Fruit fly (Drosophila melanogaster) whole organism, wandering third instar larva: Measurements from ENCODE around the gene Samuel.
A peak's percentile ranks its signal among the peaks of the same experiment; 100 is the strongest.

Experiments used
- Abd-B ChIP-seq: fragments of >200 bp; optimal IDR thresholded peaks from 2 replicates; lab custom pipeline; 2017; ENCODE audit warnings: missing biosample characterization, missing genetic modification characterization
- CG9705 ChIP-seq: fragments of 200-800 bp; sonication (Bioruptor generic); optimal IDR thresholded peaks from 2 replicates; lab custom pipeline; 2018; ENCODE audit warnings: missing biosample characterization, mild to moderate bottlenecking, missing genetic modification characterization
- CrebA ChIP-seq: fragments of 200-800 bp; sonication (Bioruptor generic); optimal IDR thresholded peaks from 2 replicates; lab custom pipeline; 2016; ENCODE audit warnings: missing biosample characterization, mild to moderate bottlenecking, missing genetic modification characterization, borderline replicate concordance
- Dfd ChIP-seq: fragments of >200 bp; optimal IDR thresholded peaks from 2 replicates; lab custom pipeline; 2017; ENCODE audit warnings: missing biosample characterization, missing genetic modification characterization
- GATAd ChIP-seq: sonication (Bioruptor generic); optimal IDR thresholded peaks from 2 replicates; lab custom pipeline; 2016; ENCODE audit warnings: missing biosample characterization, missing genetic modification characterization
- HLH106 ChIP-seq: fragments of 200-800 bp; optimal IDR thresholded peaks from 3 replicates; lab custom pipeline; 2019; ENCODE audit warnings: missing biosample characterization, mild to moderate bottlenecking, missing genetic modification characterization, moderate library complexity
- Hnf4 ChIP-seq: fragments of 200-800 bp; sonication (Bioruptor generic); optimal IDR thresholded peaks from 2 replicates; lab custom pipeline; 2016; ENCODE audit warnings: missing biosample characterization, mild to moderate bottlenecking, missing genetic modification characterization
- Hr78 ChIP-seq: fragments of >200 bp; optimal IDR thresholded peaks from 2 replicates; lab custom pipeline; 2017; ENCODE audit warnings: missing biosample characterization, missing genetic modification characterization
- Hr83 ChIP-seq: fragments of 200-300 bp; sonication (Bioruptor generic); optimal IDR thresholded peaks from 2 replicates; lab custom pipeline; 2016; ENCODE audit warnings: missing biosample characterization, mild to moderate bottlenecking, missing genetic modification characterization, moderate library complexity; ENCODE audit not compliant: poor library complexity, severe bottlenecking
- Mio ChIP-seq: sonication (Bioruptor generic); optimal IDR thresholded peaks from 2 replicates; lab custom pipeline; 2016; ENCODE audit warnings: missing biosample characterization, missing genetic modification characterization
- Myc ChIP-seq: fragments of >200 bp; optimal IDR thresholded peaks from 2 replicates; lab custom pipeline; 2017
- OdsH ChIP-seq: fragments of 200-800 bp; sonication (Bioruptor generic); optimal IDR thresholded peaks from 2 replicates; lab custom pipeline; 2016; ENCODE audit warnings: missing biosample characterization, mild to moderate bottlenecking, missing genetic modification characterization
- Vsx2 ChIP-seq: fragments of 200-300, 225-300 bp; sonication (Bioruptor generic); optimal IDR thresholded peaks from 2 replicates; lab custom pipeline; 2018; ENCODE audit warnings: missing biosample characterization, missing genetic modification characterization; ENCODE audit not compliant: partially characterized antibody
- br ChIP-seq: fragments of 200-800 bp; sonication (Bioruptor generic); optimal IDR thresholded peaks from 2 replicates; lab custom pipeline; 2016; ENCODE audit warnings: missing biosample characterization, missing genetic modification characterization
- dl ChIP-seq, 2 experiments: fragments of 175-275, 200-275 bp in 1 of 2; fragments of 200-275 bp in 1 of 2; sonication (Bioruptor generic); optimal IDR thresholded peaks; lab custom pipeline; 2018; ENCODE audit warnings: mild to moderate bottlenecking in 2 of 2, missing biosample characterization in 2 of 2, missing genetic modification characterization in 2 of 2, moderate library complexity in 2 of 2; ENCODE audit not compliant: partially characterized antibody in 2 of 2, insufficient read depth in 1 of 2
- dmrt93B ChIP-seq: fragments of 200-800 bp; sonication (Bioruptor generic); optimal IDR thresholded peaks from 2 replicates; lab custom pipeline; 2018; ENCODE audit warnings: missing biosample characterization, mild to moderate bottlenecking, missing genetic modification characterization
- dsf ChIP-seq: sonication (Bioruptor generic); optimal IDR thresholded peaks from 2 replicates; lab custom pipeline; 2016; ENCODE audit warnings: missing biosample characterization, missing genetic modification characterization, borderline replicate concordance
- ey ChIP-seq: fragments of 200-800 bp; sonication (Bioruptor generic); optimal IDR thresholded peaks from 2 replicates; lab custom pipeline; 2016; ENCODE audit warnings: missing biosample characterization, missing genetic modification characterization
- foxo ChIP-seq, 2 experiments: fragments of 200-800 bp; sonication (Bioruptor generic); optimal IDR thresholded peaks; 2 replicates in 1 of 2; 3 replicates in 1 of 2; lab custom pipeline; 2016 to 2017; ENCODE audit warnings: missing biosample characterization in 2 of 2, missing genetic modification characterization in 2 of 2
- fru ChIP-seq: fragments of 200-800 bp; sonication (Bioruptor generic); optimal IDR thresholded peaks from 3 replicates; lab custom pipeline; 2016; ENCODE audit warnings: missing biosample characterization, mild to moderate bottlenecking, missing genetic modification characterization
- h ChIP-seq: fragments of 200-800 bp; sonication (Bioruptor generic); optimal IDR thresholded peaks from 3 replicates; lab custom pipeline; 2016; ENCODE audit warnings: missing biosample characterization, mild to moderate bottlenecking, missing genetic modification characterization
- lola ChIP-seq: fragments of >200 bp; optimal IDR thresholded peaks from 2 replicates; lab custom pipeline; 2017; ENCODE audit warnings: missing biosample characterization, missing genetic modification characterization
- pan ChIP-seq: fragments of >200 bp; optimal IDR thresholded peaks from 2 replicates; lab custom pipeline; 2017
- psq ChIP-seq: fragments of 200-800 bp; sonication (Bioruptor generic); optimal IDR thresholded peaks from 3 replicates; lab custom pipeline; 2017; ENCODE audit warnings: missing biosample characterization, mild to moderate bottlenecking, missing genetic modification characterization, moderate library complexity
- rgr ChIP-seq: fragments of 200-800 bp; sonication (Bioruptor generic); optimal IDR thresholded peaks from 3 replicates; lab custom pipeline; 2016; ENCODE audit warnings: missing biosample characterization, mild to moderate bottlenecking, missing genetic modification characterization
- sage ChIP-seq: fragments of 200-800 bp; sonication (Bioruptor generic); optimal IDR thresholded peaks from 2 replicates; lab custom pipeline; 2016; ENCODE audit warnings: missing biosample characterization, mild to moderate bottlenecking, missing genetic modification characterization
- sv ChIP-seq: fragments of 200-800 bp; sonication (Bioruptor generic); optimal IDR thresholded peaks from 3 replicates; lab custom pipeline; 2016; ENCODE audit warnings: missing biosample characterization, missing genetic modification characterization
- tai ChIP-seq: sonication (Bioruptor generic); optimal IDR thresholded peaks from 2 replicates; lab custom pipeline; 2016; ENCODE audit warnings: missing biosample characterization, missing genetic modification characterization
- usp ChIP-seq: fragments of >200 bp; optimal IDR thresholded peaks from 2 replicates; lab custom pipeline; 2017; ENCODE audit warnings: missing biosample characterization, missing genetic modification characterization
- woc ChIP-seq: sonication (Bioruptor generic); optimal IDR thresholded peaks from 2 replicates; lab custom pipeline; 2016; ENCODE audit warnings: missing biosample characterization, mild to moderate bottlenecking, missing genetic modification characterization

The Samuel gene

dm6 chr2L:10986138-10986537 is 80.7 kb downstream of the Samuel start:
- TF ChIP-seq Myc (lab: Kevin White, UChicago) (peak; percentile 29), GATAd (GFP tag; lab: Kevin White, UChicago) (no peak), foxo (GFP tag; optimal IDR thresholded peaks at IDR 0.05; lab: Kevin White, UChicago) (peak in 1 of 2 experiments; percentile 15)

DNA sequence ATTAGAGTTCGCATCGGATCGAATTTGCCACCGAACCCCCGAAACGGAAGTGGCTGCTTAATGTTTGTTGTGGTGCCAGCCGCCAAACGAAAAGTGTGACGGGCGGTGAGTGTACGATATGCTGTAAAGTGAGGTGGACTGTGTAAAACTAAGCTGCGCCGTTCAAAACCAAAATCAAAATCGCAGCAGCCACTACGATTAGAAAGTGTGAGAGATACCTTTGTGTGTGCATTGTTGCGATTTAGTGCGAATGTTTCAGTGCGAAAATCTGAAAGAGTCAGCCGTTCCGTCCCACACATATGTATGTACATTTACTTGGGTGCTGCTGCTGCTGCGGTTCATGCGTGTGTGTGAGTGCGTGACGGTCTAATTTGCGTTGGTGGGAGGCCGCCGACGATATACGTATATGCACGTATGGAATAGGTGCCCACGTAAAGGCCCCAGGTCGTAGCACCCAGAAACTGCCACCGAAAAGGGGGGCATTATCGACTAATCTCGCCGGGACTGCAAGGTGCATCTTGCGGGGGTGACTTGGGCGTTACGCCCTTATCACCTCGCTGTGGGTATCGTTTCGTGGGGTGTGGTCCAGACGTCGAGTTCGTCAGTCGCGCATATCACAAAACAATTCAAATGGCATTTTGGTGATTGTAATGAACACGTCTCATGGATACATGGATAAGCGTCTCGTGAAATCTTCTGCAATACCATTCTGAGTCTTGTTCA is 89.8 kb downstream of the Samuel start:
- TF ChIP-seq usp (GFP tag; lab: Kevin White, UChicago) = no peak
- no peak for TF ChIP-seq dmrt93B (GFP tag; lab: Kevin White, UChicago)
- TF ChIP-seq rgr (GFP tag; lab: Kevin White, UChicago) = no peak
- TF ChIP-seq psq = no peak
- TF ChIP-seq Hnf4 (GFP tag; lab: Kevin White, UChicago) = no peak
- no peak for TF ChIP-seq lola (GFP tag; lab: Kevin White, UChicago)
- TF ChIP-seq CG9705 (GFP tag; lab: Kevin White, UChicago) = no peak
- TF ChIP-seq woc = no peak
- no peak for TF ChIP-seq Mio (GFP tag; lab: Kevin White, UChicago)
- no peak for TF ChIP-seq pan (lab: Kevin White, UChicago)
- TF ChIP-seq br (GFP tag; lab: Kevin White, UChicago) = no peak
- no peak for TF ChIP-seq sv

dm6 chr2L:10976046-10976863 is 90.5 kb downstream of the Samuel start, which contains the start of the genes ATPsynG and SCAR:
TSS of gene ATPsynG (minus strand) at chr2L:10976399.
TSS of gene SCAR (plus strand) at chr2L:10976772.
- TF ChIP-seq fru = no peak
- TF ChIP-seq CG9705 (GFP tag; lab: Kevin White, UChicago) = no peak
- no peak for TF ChIP-seq ey (GFP tag; lab: Kevin White, UChicago)
- no peak for TF ChIP-seq Hnf4 (GFP tag; lab: Kevin White, UChicago)
- TF ChIP-seq pan (lab: Kevin White, UChicago) = no peak
- no peak for TF ChIP-seq CrebA (GFP tag; lab: Kevin White, UChicago)
- TF ChIP-seq HLH106 = no peak
- TF ChIP-seq usp (GFP tag; lab: Kevin White, UChicago) = no peak
- TF ChIP-seq Dfd = no peak
- TF ChIP-seq dl (GFP tag; optimal IDR thresholded peaks at IDR 0.05; lab: Kevin White, UChicago; ENCODE audit: insufficient read depth in 1 of 2, partially characterized antibody in 2 of 2) = no peak
- TF ChIP-seq h (GFP tag; lab: Kevin White, UChicago) = no peak
- TF ChIP-seq tai (GFP tag; lab: Kevin White, UChicago) = no peak

- no peak for TF ChIP-seq tai (GFP tag; lab: Kevin White, UChicago)
- no peak for TF ChIP-seq rgr (GFP tag; lab: Kevin White, UChicago)
- no peak for TF ChIP-seq Hr78
- no peak for TF ChIP-seq br (GFP tag; lab: Kevin White, UChicago)
- no peak for TF ChIP-seq CG9705 (GFP tag; lab: Kevin White, UChicago)
- no peak for TF ChIP-seq lola (GFP tag; lab: Kevin White, UChicago)
- TF ChIP-seq OdsH (GFP tag; lab: Kevin White, UChicago) = no peak
- no peak for TF ChIP-seq psq
- TF ChIP-seq fru = no peak
- TF ChIP-seq HLH106 = no peak
- TF ChIP-seq Vsx2 (GFP tag; lab: Kevin White, UChicago) = no peak
- no peak for TF ChIP-seq sage (GFP tag; lab: Kevin White, UChicago)
- no peak for TF ChIP-seq Myc (lab: Kevin White, UChicago)
- no peak for TF ChIP-seq Hr83 (GFP tag; lab: Kevin White, UChicago)
- TF ChIP-seq Mio (GFP tag; lab: Kevin White, UChicago) = no peak
- TF ChIP-seq dl (GFP tag; optimal IDR thresholded peaks at IDR 0.05; lab: Kevin White, UChicago; ENCODE audit: insufficient read depth in 1 of 2, partially characterized antibody in 2 of 2) = no peak
- TF ChIP-seq foxo (GFP tag; optimal IDR thresholded peaks at IDR 0.05; lab: Kevin White, UChicago) = no peak
- no peak for TF ChIP-seq dsf (GFP tag; lab: Kevin White, UChicago)
- no peak for TF ChIP-seq Abd-B (GFP tag; lab: Kevin White, UChicago)
Observed at dm6 chr2L:10975193-10975592, 91.6 kb downstream of the Samuel start, which contains the start of gene abo. TSS of gene abo (minus strand) at chr2L:10975293.
